Worm (Caenorhabditis elegans) whole organism, L4/young adult: ENCODE results near the gene srz-32.
"Not testable (repeated sequence)": the region's sequence is repeated elsewhere in the genome, so short reads cannot be mapped to it uniquely, and the experiment has no call there.

Source experiments
- W03F9.2 ChIP-seq: fragments of 150-350 bp; optimal IDR thresholded peaks from 2 replicates; lab custom pipeline; 2014; ENCODE audit warnings: missing biosample characterization, missing genetic modification characterization
- dao-5 ChIP-seq: sonication (generic microtip); optimal IDR thresholded peaks from 2 replicates; lab custom pipeline; 2016; ENCODE audit warnings: missing genotype, missing genetic modification characterization, moderate library complexity, missing compliant biosample characterization
- him-1 ChIP-seq: sonication (generic microtip); optimal IDR thresholded peaks from 2 replicates; lab custom pipeline; 2016; ENCODE audit warnings: missing genotype, missing genetic modification reagents, missing genetic modification characterization, missing compliant biosample characterization

DNA sequence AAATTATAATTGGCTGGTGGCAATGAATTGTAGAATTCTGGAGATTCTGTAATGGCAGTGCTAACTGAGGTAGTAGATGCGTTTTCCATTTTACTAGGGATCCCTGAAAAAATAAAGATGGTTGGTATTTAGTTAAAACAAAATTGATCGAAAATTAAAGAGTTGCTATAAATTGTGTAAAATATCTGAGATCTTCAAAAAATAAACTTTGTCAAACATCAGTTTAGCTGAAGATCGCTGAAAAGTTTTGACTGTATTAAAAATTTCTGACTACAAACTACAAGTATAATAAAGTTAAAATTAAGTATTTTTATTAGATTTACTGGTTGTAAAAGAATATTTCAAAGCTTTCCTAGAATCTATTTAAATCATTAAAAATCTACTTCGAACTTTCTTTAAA lies 46.1 kb upstream of the srz-32 start, which contains the start of gene B0546.5:
- TF ChIP-seq W03F9.2; him-1 (tag; lab: Kevin White, UChicago); dao-5: not testable (repeated sequence)
